Worm (Caenorhabditis elegans) whole organism, young adult: ENCODE measurements around the gene mccc-1.
"Not testable (repeated sequence)": the region's sequence is repeated elsewhere in the genome, so short reads cannot be mapped to it uniquely, and the experiment has no call there.

ENCODE experiments used
- B0035.1 ChIP-seq: sonication (generic microtip); optimal IDR thresholded peaks from 2 replicates; lab custom pipeline; 2016; ENCODE audit warnings: missing genetic modification characterization, mild to moderate bottlenecking, missing compliant biosample characterization, missing genotype, missing genetic modification reagents
- B0261.1 ChIP-seq: sonication (generic microtip); optimal IDR thresholded peaks from 2 replicates; lab custom pipeline; 2016; ENCODE audit warnings: mild to moderate bottlenecking, missing genetic modification characterization, moderate library complexity, missing compliant biosample characterization
- B0336.3 ChIP-seq: fragments of 200-800 bp; sonication (Bioruptor generic); IDR thresholded peaks from 2 replicates; pipeline ENCODE4 v1.3.6; 2022; ENCODE audit warnings: missing genetic modification characterization, missing compliant biosample characterization
- D2030.7 ChIP-seq: fragments of 200-800 bp; sonication (Bioruptor generic); IDR thresholded peaks from 2 replicates; pipeline ENCODE4 v1.3.6; 2022; ENCODE audit warnings: missing genetic modification reagents, missing genetic modification characterization, missing compliant biosample characterization
- F10E7.11 ChIP-seq: sonication (generic microtip); optimal IDR thresholded peaks from 2 replicates; lab custom pipeline; 2017; ENCODE audit warnings: mild to moderate bottlenecking, missing genetic modification characterization, moderate library complexity, missing compliant biosample characterization
- F22D6.2 ChIP-seq: sonication (generic microtip); optimal IDR thresholded peaks from 2 replicates; lab custom pipeline; 2016; ENCODE audit warnings: mild to moderate bottlenecking, missing genetic modification characterization, missing compliant biosample characterization
- F55B11.4 ChIP-seq: sonication (generic microtip); optimal IDR thresholded peaks from 2 replicates; lab custom pipeline; 2016; ENCODE audit warnings: missing compliant biosample characterization, missing genetic modification characterization, borderline replicate concordance; ENCODE audit not compliant: insufficient read depth
- F57A8.1 ChIP-seq: fragments of 200-800 bp; sonication (Bioruptor generic); optimal IDR thresholded peaks from 2 replicates; lab custom pipeline; 2018; ENCODE audit warnings: mild to moderate bottlenecking, missing genetic modification characterization, moderate library complexity, missing compliant biosample characterization
- K11D2.4 ChIP-seq: fragments of 200-800 bp; sonication (Bioruptor generic); IDR thresholded peaks from 2 replicates; pipeline ENCODE4 v1.3.6; 2022; ENCODE audit warnings: missing genetic modification reagents, missing genetic modification characterization, missing compliant biosample characterization
- T07F8.4 ChIP-seq: sonication (generic microtip); optimal IDR thresholded peaks from 2 replicates; lab custom pipeline; 2016; ENCODE audit warnings: mild to moderate bottlenecking, missing genetic modification characterization, moderate library complexity, missing compliant biosample characterization
- Y53G8AR.9 ChIP-seq: fragments of 200-800 bp; sonication (Bioruptor generic); conservative IDR thresholded peaks from 2 replicates; pipeline ENCODE4 v1.3.6; 2022; ENCODE audit warnings: missing genetic modification reagents, missing genetic modification characterization, missing compliant biosample characterization
- aptf-3 ChIP-seq: fragments of 200-800 bp; sonication (Bioruptor generic); IDR thresholded peaks from 2 replicates; pipeline ENCODE4 v1.3.6; 2022; ENCODE audit warnings: missing genetic modification characterization, missing compliant biosample characterization
- bed-2 ChIP-seq: fragments of 200-800 bp; sonication (Bioruptor generic); IDR thresholded peaks from 2 replicates; pipeline ENCODE4 v1.3.6; 2022; ENCODE audit warnings: missing genetic modification reagents, missing genetic modification characterization, missing compliant biosample characterization
- cebp-1 ChIP-seq, 2 experiments: fragments of 200-800 bp in 1 of 2; sonication (Bioruptor generic) in 1 of 2; sonication (generic microtip) in 1 of 2; IDR thresholded peaks in 1 of 2; optimal IDR thresholded peaks in 1 of 2; 2 replicates each; pipeline versions ENCODE4 v1.3.6 to Lab custom; 2017 to 2022; ENCODE audit warnings: missing compliant biosample characterization in 2 of 2, missing genetic modification characterization in 2 of 2, mild to moderate bottlenecking in 1 of 2, missing genetic modification reagents in 1 of 2, moderate library complexity in 1 of 2
- ceh-58 ChIP-seq: fragments of 200-800 bp; sonication (Bioruptor generic); IDR thresholded peaks from 2 replicates; pipeline ENCODE4 v1.3.6; 2022; ENCODE audit warnings: missing genetic modification characterization, missing compliant biosample characterization
- efl-1 ChIP-seq: fragments of 150-350 bp; optimal IDR thresholded peaks from 2 replicates; lab custom pipeline; 2014; ENCODE audit warnings: missing biosample characterization, missing genetic modification reagents, missing genetic modification characterization
- egl-18 ChIP-seq: fragments of 200-800 bp; sonication (Bioruptor generic); IDR thresholded peaks from 2 replicates; pipeline ENCODE4 v1.3.6; 2022; ENCODE audit warnings: missing genetic modification reagents, missing genetic modification characterization, missing compliant biosample characterization
- egrh-3 ChIP-seq: fragments of 200-800 bp; sonication (Bioruptor generic); IDR thresholded peaks from 2 replicates; pipeline ENCODE4 v1.3.6; 2022; ENCODE audit warnings: missing genetic modification reagents, missing genetic modification characterization, missing compliant biosample characterization
- ets-4 ChIP-seq: fragments of 200-800 bp; sonication (Bioruptor generic); optimal IDR thresholded peaks from 2 replicates; lab custom pipeline; 2018; ENCODE audit warnings: mild to moderate bottlenecking, missing genetic modification characterization, missing compliant biosample characterization
- gei-17 ChIP-seq: fragments of 200-800 bp; sonication (Bioruptor generic); optimal IDR thresholded peaks from 2 replicates; lab custom pipeline; 2018; ENCODE audit warnings: mild to moderate bottlenecking, missing genetic modification characterization, missing compliant biosample characterization
- hmg-1.2 ChIP-seq: fragments of 200-800 bp; sonication (Bioruptor generic); IDR thresholded peaks from 2 replicates; pipeline ENCODE4 v1.3.6; 2022; ENCODE audit warnings: missing genetic modification reagents, missing genetic modification characterization, missing compliant biosample characterization
- hsf-1 ChIP-seq: fragments of 200-800 bp; sonication (Bioruptor generic); IDR thresholded peaks from 2 replicates; pipeline ENCODE4 v1.3.6; 2022; ENCODE audit warnings: missing genetic modification reagents, missing genetic modification characterization, missing compliant biosample characterization
- mxl-1 ChIP-seq: sonication (generic microtip); optimal IDR thresholded peaks from 2 replicates; lab custom pipeline; 2016; ENCODE audit warnings: missing genetic modification characterization, missing compliant biosample characterization
- pbrm-1 ChIP-seq: fragments of 200-800 bp; sonication (Bioruptor generic); IDR thresholded peaks from 2 replicates; pipeline ENCODE4 v1.3.6; 2022; ENCODE audit warnings: missing genetic modification reagents, missing genetic modification characterization, missing compliant biosample characterization
- rec-8 ChIP-seq, 2 experiments: sonication (generic microtip); optimal IDR thresholded peaks; 2 replicates each; lab custom pipeline; 2016; ENCODE audit warnings: mild to moderate bottlenecking in 2 of 2, missing genetic modification characterization in 2 of 2, missing genetic modification reagents in 2 of 2, missing genotype in 2 of 2, missing biosample characterization in 1 of 2, missing compliant biosample characterization in 1 of 2, moderate library complexity in 1 of 2
- rpc-1 ChIP-seq, 2 experiments: fragments of 150-350 bp in 1 of 2; sonication (generic microtip) in 1 of 2; optimal IDR thresholded peaks; 2 replicates each; lab custom pipeline; 2014 to 2018; ENCODE audit warnings: missing biosample characterization in 1 of 2, missing genetic modification characterization in 1 of 2, missing genetic modification reagents in 1 of 2, missing genotype in 1 of 2
- sea-2 ChIP-seq: fragments of 200-800 bp; sonication (Bioruptor generic); IDR thresholded peaks from 2 replicates; pipeline ENCODE4 v1.3.6; 2022; ENCODE audit warnings: missing genetic modification characterization, missing compliant biosample characterization
- unc-130 ChIP-seq: sonication (generic microtip); optimal IDR thresholded peaks from 2 replicates; lab custom pipeline; 2016; ENCODE audit warnings: missing genetic modification reagents, missing genetic modification characterization, missing compliant biosample characterization
- zim-3 ChIP-seq: sonication (generic microtip); optimal IDR thresholded peaks from 2 replicates; lab custom pipeline; 2017; ENCODE audit warnings: mild to moderate bottlenecking, missing genetic modification characterization, moderate library complexity, missing compliant biosample characterization
- ztf-26 ChIP-seq: sonication (generic microtip); optimal IDR thresholded peaks from 2 replicates; lab custom pipeline; 2017; ENCODE audit warnings: missing genetic modification characterization, missing compliant biosample characterization
- ztf-3 ChIP-seq: fragments of 200-800 bp; sonication (Bioruptor generic); optimal IDR thresholded peaks from 2 replicates; lab custom pipeline; 2018; ENCODE audit warnings: mild to moderate bottlenecking, missing genetic modification characterization, missing compliant biosample characterization
- ztf-6 ChIP-seq: fragments of 200-800 bp; sonication (Bioruptor generic); IDR thresholded peaks from 2 replicates; pipeline ENCODE4 v1.3.6; 2022; ENCODE audit warnings: missing genetic modification reagents, missing genetic modification characterization, missing compliant biosample characterization

mccc-1 gene

DNA sequence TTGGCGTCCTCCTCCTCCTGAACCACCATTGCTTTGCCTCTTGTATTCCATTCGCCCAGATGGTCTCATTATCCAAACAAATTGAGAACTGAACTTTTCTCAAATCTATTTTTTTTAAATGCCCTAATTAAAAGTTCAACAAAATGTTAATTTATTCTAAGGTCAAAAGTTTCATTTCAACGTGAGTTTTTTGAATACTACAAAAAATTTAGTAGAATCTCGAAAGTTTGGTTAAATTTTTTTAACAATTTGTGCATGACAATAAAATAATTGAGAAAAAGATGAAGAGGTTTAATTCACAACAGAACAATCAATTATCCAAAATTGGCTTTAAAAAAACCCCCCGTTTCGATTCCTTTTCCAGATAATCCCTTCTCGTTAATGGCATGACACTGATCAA, 7.6 kb downstream of the mccc-1 start, which contains the start of gene F32B6.4:
TSS of gene F32B6.4 (minus strand) at position 101 of the 400 bp plus-strand sequence.
- TF ChIP-seq egrh-3 (GFP tag; lab: Robert Waterston, UW) (no peak), B0035.1 (tag; lab: Kevin White, UChicago) (no peak), ztf-6 (no peak), egl-18 (GFP tag; lab: Robert Waterston, UW) (no peak), bed-2 (GFP tag; lab: Robert Waterston, UW) (no peak), rpc-1 (optimal IDR thresholded peaks at IDR 0.05; lab: Kevin White, UChicago) (no peak), rpc-1 (tag; optimal IDR thresholded peaks at IDR 0.05; lab: Kevin White, UChicago) (no peak), aptf-3 (GFP tag; lab: Robert Waterston, UW) (no peak), unc-130 (no peak), ztf-26 (tag; lab: Kevin White, UChicago) (no peak), T07F8.4 (tag; lab: Kevin White, UChicago) (no peak), gei-17 (no peak), B0261.1 (tag; lab: Kevin White, UChicago) (no peak), ets-4 (GFP tag; lab: Kevin White, UChicago) (no peak), mxl-1 (no peak), rec-8 (tag; optimal IDR thresholded peaks at IDR 0.05; lab: Kevin White, UChicago) (no peak)

- not testable (repeated sequence) for TF ChIP-seq B0336.3, pbrm-1, efl-1
These were observed 9.3 kb downstream of the mccc-1 start, which contains the start of gene sss-1 for ce11 chrIV:9893649-9894048. TSS of gene sss-1 (minus strand) at chrIV:9893749.

ce11 chrIV:9894331-9894730, 10.0 kb downstream of the mccc-1 start, which contains the start of gene msp-77:
TSS of gene msp-77 (plus strand) at chrIV:9894631.
- TF ChIP-seq hmg-1.2 (GFP tag; lab: Robert Waterston, UW); zim-3 (tag; lab: Kevin White, UChicago); D2030.7 (GFP tag; lab: Robert Waterston, UW): not testable (repeated sequence)

DNA sequence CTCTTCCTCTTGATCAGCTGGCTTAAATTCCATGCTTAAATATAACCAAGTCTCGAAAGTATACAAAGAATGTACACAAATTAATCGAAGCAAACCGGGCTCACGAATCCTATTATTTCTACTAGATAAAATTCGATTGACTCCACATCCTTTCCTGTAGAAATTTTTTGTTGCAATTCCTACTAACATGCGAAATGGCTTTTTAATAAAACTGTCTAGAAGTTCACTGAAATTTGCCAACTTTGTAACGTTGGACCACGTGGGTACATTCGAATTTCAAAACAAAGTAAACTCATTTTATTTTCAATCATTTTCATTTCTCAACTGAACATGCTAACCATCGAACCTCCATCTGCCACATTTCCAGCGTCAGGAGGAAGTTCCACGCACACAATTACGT, 10.7 kb downstream of the mccc-1 start, which contains the start of gene ssp-32:
TSS of gene ssp-32 (plus strand) at position 301 of the 400 bp plus-strand sequence.
- TF ChIP-seq gei-17 = no peak
- no peak for TF ChIP-seq rpc-1 (optimal IDR thresholded peaks at IDR 0.05; lab: Kevin White, UChicago)
- TF ChIP-seq rpc-1 (tag; optimal IDR thresholded peaks at IDR 0.05; lab: Kevin White, UChicago) = no peak
- no peak for TF ChIP-seq aptf-3 (GFP tag; lab: Robert Waterston, UW)
- no peak for TF ChIP-seq F57A8.1
- TF ChIP-seq K11D2.4 (GFP tag; lab: Robert Waterston, UW) = no peak
- TF ChIP-seq egl-18 (GFP tag; lab: Robert Waterston, UW) = no peak
- TF ChIP-seq Y53G8AR.9 (GFP tag; lab: Robert Waterston, UW) = no peak
- no peak for TF ChIP-seq F10E7.11 (tag; lab: Kevin White, UChicago)
- TF ChIP-seq bed-2 (GFP tag; lab: Robert Waterston, UW) = no peak
- no peak for TF ChIP-seq F22D6.2 (tag; lab: Kevin White, UChicago)
- no peak for TF ChIP-seq F55B11.4 (tag; lab: Kevin White, UChicago)
- no peak for TF ChIP-seq cebp-1 (GFP tag; IDR thresholded peaks at IDR 0.05; lab: Robert Waterston, UW)
- no peak for TF ChIP-seq cebp-1 (tag; optimal IDR thresholded peaks at IDR 0.05; lab: Kevin White, UChicago)
- no peak for TF ChIP-seq ceh-58 (GFP tag; lab: Robert Waterston, UW)
- TF ChIP-seq hsf-1 (GFP tag; lab: Robert Waterston, UW) = no peak
- TF ChIP-seq ztf-3 (GFP tag; lab: Kevin White, UChicago) = no peak
- TF ChIP-seq sea-2 (GFP tag; lab: Robert Waterston, UW) = no peak
